Fruit fly (Drosophila melanogaster) whole organism, prepupa: Measurements from ENCODE around the gene Pex12.
A peak's percentile ranks its signal among the peaks of the same experiment; 100 is the strongest.

Source experiments
- Blimp-1 ChIP-seq: fragments of 200-800 bp; sonication (Bioruptor generic); optimal IDR thresholded peaks from 3 replicates; lab custom pipeline; 2017; ENCODE audit warnings: missing biosample characterization, missing genetic modification characterization, mild to moderate bottlenecking, moderate library complexity, missing genetic modification reagents
- CG31627 ChIP-seq: fragments of 200-800 bp; sonication (Bioruptor generic); optimal IDR thresholded peaks from 3 replicates; lab custom pipeline; 2016; ENCODE audit warnings: missing biosample characterization, missing genetic modification characterization
- CG6163 ChIP-seq: fragments of 200-800 bp; sonication (Bioruptor generic); IDR thresholded peaks from 3 replicates; pipeline ENCODE4 v1.3.6; 2022; ENCODE audit warnings: missing biosample characterization, missing genetic modification characterization
- CG6854 ChIP-seq: fragments of 200-800 bp; sonication (Bioruptor generic); optimal IDR thresholded peaks from 2 replicates; lab custom pipeline; 2017; ENCODE audit warnings: missing biosample characterization, mild to moderate bottlenecking, missing genetic modification characterization
- Eip93F ChIP-seq: fragments of 200-800 bp; sonication (Bioruptor generic); optimal IDR thresholded peaks from 2 replicates; lab custom pipeline; 2016; ENCODE audit warnings: missing biosample characterization, mild to moderate bottlenecking, missing genetic modification characterization
- Ets96B ChIP-seq: fragments of 200-800 bp; optimal IDR thresholded peaks from 2 replicates; lab custom pipeline; 2019; ENCODE audit warnings: missing biosample characterization, mild to moderate bottlenecking, missing genetic modification characterization, moderate library complexity
- Gug ChIP-seq: fragments of 200-800 bp; sonication (Bioruptor generic); IDR thresholded peaks from 2 replicates; pipeline ENCODE4 v1.3.6; 2022; ENCODE audit warnings: missing biosample characterization, missing genetic modification characterization
- Lpt ChIP-seq: fragments of 200-800 bp; sonication (Bioruptor generic); optimal IDR thresholded peaks from 3 replicates; lab custom pipeline; 2016; ENCODE audit warnings: missing biosample characterization, missing genetic modification characterization
- OdsH ChIP-seq: fragments of 200-800 bp; sonication (Bioruptor generic); optimal IDR thresholded peaks from 3 replicates; lab custom pipeline; 2016; ENCODE audit warnings: missing biosample characterization, missing genetic modification characterization

- TF ChIP-seq Ets96B (tag; lab: Kevin White, UChicago) (peak; percentile 62), CG6854 (GFP tag; lab: Kevin White, UChicago) (peak; percentile 37), OdsH (GFP tag; lab: Kevin White, UChicago) (peak; percentile 79), CG31627 (GFP tag; lab: Kevin White, UChicago) (peak; percentile 76), CG6163 (GFP tag; lab: Robert Waterston, UW) (peak; percentile 94), Blimp-1 (GFP tag; lab: Kevin White, UChicago) (no peak), Eip93F (GFP tag; lab: Kevin White, UChicago) (peak; percentile 2), Lpt (GFP tag; lab: Kevin White, UChicago) (peak; percentile 77), Gug (GFP tag; lab: Robert Waterston, UW) (peak; percentile 86)
Observed at dm6 chr2L:845341-846004, 29.7 kb downstream of the Pex12 start.
